Worm (Caenorhabditis elegans) whole organism, early embryonic: ENCODE measurements around the gene T07F8.4.

Experiments used
- B0310.2 ChIP-seq: sonication (generic microtip); optimal IDR thresholded peaks from 2 replicates; lab custom pipeline; 2016; ENCODE audit warnings: mild to moderate bottlenecking, missing genetic modification characterization, missing compliant biosample characterization
- F13C5.2 ChIP-seq: sonication (generic microtip); optimal IDR thresholded peaks from 2 replicates; lab custom pipeline; 2017; ENCODE audit warnings: mild to moderate bottlenecking, missing genetic modification characterization, inconsistent platforms, missing compliant biosample characterization
- aly-1 ChIP-seq: sonication (generic microtip); optimal IDR thresholded peaks from 2 replicates; lab custom pipeline; 2016; ENCODE audit warnings: missing genetic modification characterization, missing compliant biosample characterization
- ama-1 ChIP-seq: fragments of 150-350 bp; optimal IDR thresholded peaks from 2 replicates; lab custom pipeline; 2014
- ceh-13 ChIP-seq: fragments of 200-800 bp; sonication (Bioruptor generic); optimal IDR thresholded peaks from 2 replicates; lab custom pipeline; 2018; ENCODE audit warnings: mild to moderate bottlenecking, missing genetic modification characterization, missing compliant biosample characterization
- ceh-36 ChIP-seq: sonication (generic microtip); optimal IDR thresholded peaks from 2 replicates; lab custom pipeline; 2016; ENCODE audit warnings: missing genetic modification characterization, inconsistent platforms, missing compliant biosample characterization
- ets-7 ChIP-seq: sonication (generic microtip); optimal IDR thresholded peaks from 2 replicates; lab custom pipeline; 2016; ENCODE audit warnings: missing genotype, missing genetic modification characterization, missing compliant biosample characterization
- flt-1 ChIP-seq: fragments of 200-800 bp; sonication (Bioruptor generic); IDR thresholded peaks from 2 replicates; pipeline ENCODE4 v1.3.6; 2022; ENCODE audit warnings: missing genetic modification characterization, missing compliant biosample characterization
- hmbx-1 ChIP-seq: sonication (generic microtip); optimal IDR thresholded peaks from 2 replicates; lab custom pipeline; 2016; ENCODE audit warnings: mild to moderate bottlenecking, missing genetic modification characterization, missing compliant biosample characterization
- hmg-4 ChIP-seq: fragments of 200-800 bp; sonication (Bioruptor generic); optimal IDR thresholded peaks from 2 replicates; lab custom pipeline; 2018; ENCODE audit warnings: mild to moderate bottlenecking, missing genetic modification characterization, missing compliant biosample characterization
- hnd-1 ChIP-seq: sonication (generic microtip); optimal IDR thresholded peaks from 2 replicates; lab custom pipeline; 2016; ENCODE audit warnings: missing genetic modification characterization, missing compliant biosample characterization
- pes-1 ChIP-seq: fragments of 200-800 bp; sonication (Bioruptor generic); IDR thresholded peaks from 2 replicates; pipeline ENCODE4 v1.3.6; 2022; ENCODE audit warnings: missing genetic modification reagents, missing genetic modification characterization, missing compliant biosample characterization
- scrt-1 ChIP-seq: fragments of 200-800 bp; sonication (Bioruptor generic); IDR thresholded peaks from 2 replicates; pipeline ENCODE4 v1.3.6; 2022; ENCODE audit warnings: missing genetic modification characterization, missing compliant biosample characterization
- sea-1 ChIP-seq: fragments of 200-800 bp; sonication (Bioruptor generic); conservative IDR thresholded peaks from 2 replicates; pipeline ENCODE4 v1.3.6; 2022; ENCODE audit warnings: missing genetic modification characterization, missing compliant biosample characterization
- tbx-11 ChIP-seq: fragments of 200-800 bp; sonication (Bioruptor generic); IDR thresholded peaks from 2 replicates; pipeline ENCODE4 v1.3.6; 2022; ENCODE audit warnings: missing genetic modification characterization, missing compliant biosample characterization
- tbx-37 ChIP-seq: fragments of 200-800 bp; sonication (Bioruptor generic); conservative IDR thresholded peaks from 2 replicates; pipeline ENCODE4 v1.3.6; 2022; ENCODE audit warnings: missing genetic modification reagents, missing genetic modification characterization, missing compliant biosample characterization
- tra-4 ChIP-seq: sonication (generic microtip); optimal IDR thresholded peaks from 2 replicates; lab custom pipeline; 2017; ENCODE audit warnings: missing genetic modification characterization, missing compliant biosample characterization

Gene T07F8.4

DNA sequence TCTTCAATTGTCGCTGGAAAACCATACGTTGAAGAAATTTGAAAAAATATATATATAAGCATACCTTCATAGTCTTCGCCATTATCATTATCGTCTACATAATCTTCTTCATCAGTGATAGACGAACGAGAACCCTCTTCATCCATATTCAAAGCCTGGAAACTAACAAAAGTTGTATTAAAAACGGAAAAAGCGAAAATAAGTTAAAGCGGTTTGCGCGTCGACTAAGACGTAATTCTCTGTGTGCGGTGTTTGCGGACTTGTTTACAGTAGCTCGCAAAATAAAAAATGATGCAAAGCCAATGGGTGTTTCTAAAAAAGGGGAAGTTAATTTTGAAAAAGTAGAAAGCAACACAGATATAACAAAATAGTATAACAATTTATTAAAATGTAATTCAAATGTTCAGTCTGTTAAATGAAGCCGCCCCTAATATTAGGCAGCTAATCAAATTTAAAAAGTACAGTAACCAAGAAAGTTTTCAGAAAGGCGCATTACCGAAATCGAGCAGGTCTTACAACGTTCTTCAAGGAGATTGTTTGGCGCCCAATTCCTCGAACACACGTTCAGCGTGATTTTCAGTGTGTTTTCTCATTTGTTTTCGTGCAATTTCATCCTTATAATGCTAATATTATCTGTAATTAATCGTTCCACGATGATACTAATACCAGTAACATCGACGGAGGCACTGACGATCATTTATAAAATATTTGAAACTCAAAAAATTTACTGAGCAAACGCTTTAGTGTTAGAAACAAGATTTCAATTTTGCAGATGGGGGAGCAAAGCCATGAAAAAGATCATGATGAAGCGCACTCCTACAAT is at the start of gene T07F8.4, which contains the start of gene gld-3:
Gene T07F8.4 (minus strand): TSS at position 162 of the 823 bp plus-strand sequence.
Gene gld-3 (plus strand): TSS at position 773 of the 823 bp plus-strand sequence.
- no peak for TF ChIP-seq ama-1 (lab: Kevin White, UChicago)
- TF ChIP-seq tbx-11 (GFP tag; lab: Robert Waterston, UW) = no peak
- no peak for TF ChIP-seq pes-1 (GFP tag; lab: Robert Waterston, UW)
- TF ChIP-seq ceh-13 = no peak
- no peak for TF ChIP-seq ceh-36 (tag; lab: Kevin White, UChicago)
- TF ChIP-seq scrt-1 (GFP tag; lab: Robert Waterston, UW) = no peak
- no peak for TF ChIP-seq B0310.2 (tag; lab: Kevin White, UChicago)
- TF ChIP-seq F13C5.2 (tag; lab: Kevin White, UChicago) = no peak
- no peak for TF ChIP-seq sea-1 (GFP tag; lab: Robert Waterston, UW)
- TF ChIP-seq hmg-4 (GFP tag; lab: Kevin White, UChicago) = no peak
- no peak for TF ChIP-seq ets-7
- no peak for TF ChIP-seq hnd-1 (tag; lab: Kevin White, UChicago)
- TF ChIP-seq tra-4 = no peak

- TF ChIP-seq ceh-36 (tag; lab: Kevin White, UChicago) = no peak
- TF ChIP-seq hmbx-1 (tag; lab: Kevin White, UChicago) = no peak
- TF ChIP-seq ama-1 (lab: Kevin White, UChicago) = no peak
- no peak for TF ChIP-seq flt-1 (GFP tag; lab: Robert Waterston, UW)
- TF ChIP-seq tra-4 = no peak
- TF ChIP-seq F13C5.2 (tag; lab: Kevin White, UChicago) = no peak
- no peak for TF ChIP-seq scrt-1 (GFP tag; lab: Robert Waterston, UW)
- no peak for TF ChIP-seq B0310.2 (tag; lab: Kevin White, UChicago)
- TF ChIP-seq tbx-11 (GFP tag; lab: Robert Waterston, UW) = no peak
- no peak for TF ChIP-seq aly-1
- TF ChIP-seq hmg-4 (GFP tag; lab: Kevin White, UChicago) = no peak
- no peak for TF ChIP-seq tbx-37 (GFP tag; lab: Robert Waterston, UW)
- TF ChIP-seq ets-7 = no peak
- no peak for TF ChIP-seq pes-1 (GFP tag; lab: Robert Waterston, UW)
- no peak for TF ChIP-seq sea-1 (GFP tag; lab: Robert Waterston, UW)
- TF ChIP-seq hnd-1 (tag; lab: Kevin White, UChicago) = no peak
- no peak for TF ChIP-seq ceh-13
Observed at ce11 chrII:7176108-7176507, 44.3 kb upstream of the T07F8.4 start.

ce11 chrII:7174843-7175242 is 43.0 kb upstream of the T07F8.4 start, which contains the start of gene glc-4:
TSS of gene glc-4 (minus strand) at chrII:7174943.
- TF ChIP-seq F13C5.2 (tag; lab: Kevin White, UChicago) = no peak

ce11 chrII:7171305-7171998 is 39.6 kb upstream of the T07F8.4 start, which contains the start of gene dyf-13:
TSS of gene dyf-13 (minus strand) at chrII:7171355.
- no peak for TF ChIP-seq tra-4
- no peak for TF ChIP-seq ama-1 (lab: Kevin White, UChicago)

- TF ChIP-seq ama-1 (lab: Kevin White, UChicago) (no peak), tbx-37 (GFP tag; lab: Robert Waterston, UW) (no peak), tra-4 (no peak), hmg-4 (GFP tag; lab: Kevin White, UChicago) (no peak), hnd-1 (tag; lab: Kevin White, UChicago) (no peak), hmbx-1 (tag; lab: Kevin White, UChicago) (no peak), ceh-36 (tag; lab: Kevin White, UChicago) (no peak), F13C5.2 (tag; lab: Kevin White, UChicago) (no peak), ceh-13 (no peak), ets-7 (no peak), flt-1 (GFP tag; lab: Robert Waterston, UW) (no peak), scrt-1 (GFP tag; lab: Robert Waterston, UW) (no peak), aly-1 (no peak), B0310.2 (tag; lab: Kevin White, UChicago) (no peak), tbx-11 (GFP tag; lab: Robert Waterston, UW) (no peak), sea-1 (GFP tag; lab: Robert Waterston, UW) (no peak), pes-1 (GFP tag; lab: Robert Waterston, UW) (no peak)
Observed at ce11 chrII:7168712-7169111, 36.9 kb upstream of the T07F8.4 start, which contains the start of gene col-36. TSS of gene col-36 (minus strand) at chrII:7168812.

ce11 chrII:7166768-7167167 is 34.9 kb upstream of the T07F8.4 start:
- TF ChIP-seq ama-1 (lab: Kevin White, UChicago) (no peak), ceh-36 (tag; lab: Kevin White, UChicago) (no peak), tbx-37 (GFP tag; lab: Robert Waterston, UW) (no peak), F13C5.2 (tag; lab: Kevin White, UChicago) (no peak), ceh-13 (no peak), hnd-1 (tag; lab: Kevin White, UChicago) (no peak), hmbx-1 (tag; lab: Kevin White, UChicago) (no peak), ets-7 (no peak), B0310.2 (tag; lab: Kevin White, UChicago) (no peak), tbx-11 (GFP tag; lab: Robert Waterston, UW) (no peak), scrt-1 (GFP tag; lab: Robert Waterston, UW) (no peak), flt-1 (GFP tag; lab: Robert Waterston, UW) (no peak), aly-1 (no peak), hmg-4 (GFP tag; lab: Kevin White, UChicago) (no peak), sea-1 (GFP tag; lab: Robert Waterston, UW) (no peak), pes-1 (GFP tag; lab: Robert Waterston, UW) (no peak), tra-4 (no peak)
